Worm (Caenorhabditis elegans) whole organism, L4/young adult: ENCODE results near the gene K12H6.12.

Experiments
- W03F9.2 ChIP-seq: fragments of 150-350 bp; optimal IDR thresholded peaks from 2 replicates; lab custom pipeline; 2014; ENCODE audit warnings: missing biosample characterization, missing genetic modification characterization
- dao-5 ChIP-seq: sonication (generic microtip); optimal IDR thresholded peaks from 2 replicates; lab custom pipeline; 2016; ENCODE audit warnings: missing genotype, missing genetic modification characterization, moderate library complexity, missing compliant biosample characterization
- him-1 ChIP-seq: sonication (generic microtip); optimal IDR thresholded peaks from 2 replicates; lab custom pipeline; 2016; ENCODE audit warnings: missing genotype, missing genetic modification reagents, missing genetic modification characterization, missing compliant biosample characterization

- TF ChIP-seq him-1, result no peak
- no peak for TF ChIP-seq dao-5 (tag; lab: Kevin White, UChicago)
- no peak for TF ChIP-seq W03F9.2
Measured at ce11 chrII:2843088-2843487, 35.1 kb downstream of the K12H6.12 start, which contains the start of gene Y110A2AL.7.
